Worm (Caenorhabditis elegans): Measurements from ENCODE around the gene M02B1.3.
"Not testable (repeated sequence)": the region's sequence is repeated elsewhere in the genome, so short reads cannot be mapped to it uniquely, and the experiment has no call there.

The M02B1.3 gene

DNA sequence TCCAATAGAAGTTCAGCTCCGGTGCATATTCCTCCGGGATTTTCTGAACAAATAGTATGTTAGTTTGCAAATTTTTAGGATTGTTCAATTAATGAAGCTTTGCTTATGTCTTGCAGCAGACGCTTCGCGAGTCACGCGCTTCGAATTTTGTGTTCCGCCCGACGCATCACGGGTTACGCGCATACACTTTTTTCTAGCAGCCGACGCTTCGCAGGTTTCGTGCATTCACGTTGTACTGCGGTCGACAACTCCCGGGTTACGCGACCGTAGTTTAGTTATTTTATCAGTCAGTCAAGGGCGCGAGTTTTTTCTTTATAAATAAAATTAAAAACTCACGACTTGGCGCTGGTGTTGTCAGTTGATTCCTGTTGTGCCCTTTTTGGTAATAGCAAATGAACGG, 33.5 kb downstream of the M02B1.3 start:
- TF ChIP-seq cog-1 (tag; optimal IDR thresholded peaks at IDR 0.05) = no peak

DNA sequence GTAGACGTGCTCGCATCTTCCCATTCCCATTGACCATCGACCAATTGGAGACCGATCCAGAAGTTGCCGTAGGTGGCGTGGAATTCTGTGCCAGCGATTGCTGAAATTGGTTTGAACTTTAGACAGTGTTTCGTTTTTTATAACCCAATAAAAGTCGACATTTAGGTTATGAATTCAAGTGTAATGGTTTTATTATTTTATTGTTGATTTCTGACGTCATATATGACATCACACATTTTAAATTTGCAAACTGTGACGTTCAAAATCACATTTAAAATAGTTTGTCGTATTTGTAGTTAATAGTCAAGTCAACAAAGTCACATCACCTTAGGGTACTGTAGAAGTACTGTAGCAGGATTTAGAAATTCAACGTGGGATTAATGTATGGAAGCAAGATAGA, 34.0 kb downstream of the M02B1.3 start:
- TF ChIP-seq med-1 (GFP tag; optimal IDR thresholded peaks at IDR 0.05; ENCODE audit: insufficient read depth) (no peak), cog-1 (tag; optimal IDR thresholded peaks at IDR 0.05) (no peak), flt-1 (GFP tag; IDR thresholded peaks at IDR 0.05) (no peak), ztf-29 (GFP tag; IDR thresholded peaks at IDR 0.05) (no peak), T22C8.4 (GFP tag; IDR thresholded peaks at IDR 0.05) (no peak), ref-1 (GFP tag; conservative IDR thresholded peaks at IDR 0.05) (no peak), tab-1 (GFP tag; IDR thresholded peaks at IDR 0.05) (no peak), klf-2 (GFP tag; conservative IDR thresholded peaks at IDR 0.05) (no peak), ztf-23 (GFP tag; IDR thresholded peaks at IDR 0.05) (no peak)

DNA sequence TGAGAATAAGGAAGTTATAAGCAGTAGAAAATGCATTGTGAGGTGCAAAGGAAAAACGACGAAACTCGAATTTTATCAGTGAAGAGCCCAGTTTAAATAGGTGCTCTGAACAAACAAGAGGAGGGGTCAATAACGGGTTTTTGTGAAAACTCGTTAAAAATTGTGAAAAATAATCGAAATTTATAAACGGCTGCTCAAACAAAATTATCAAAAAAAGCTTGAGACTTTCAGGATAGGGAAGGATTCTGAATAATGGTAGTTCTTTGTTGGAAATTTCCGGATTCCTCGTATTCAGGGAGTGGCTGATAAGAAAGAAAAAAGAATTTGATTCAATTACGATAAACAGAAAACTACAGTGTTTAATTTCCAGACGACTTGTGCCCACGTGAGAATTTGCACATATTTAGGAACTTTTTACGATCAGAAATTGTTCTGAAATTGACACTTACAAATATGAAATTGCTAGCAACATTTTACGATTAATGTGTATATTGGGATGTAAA, 35.2 kb downstream of the M02B1.3 start, which contains the start of gene clec-187:
Gene clec-187 (minus strand): TSS at position 51 of the 503 bp plus-strand sequence.
- TF ChIP-seq T22C8.4 (GFP tag; IDR thresholded peaks at IDR 0.05) (no peak), ztf-23 (GFP tag; IDR thresholded peaks at IDR 0.05) (no peak), ztf-29 (GFP tag; IDR thresholded peaks at IDR 0.05) (no peak), flt-1 (GFP tag; IDR thresholded peaks at IDR 0.05) (no peak), med-1 (GFP tag; optimal IDR thresholded peaks at IDR 0.05; ENCODE audit: insufficient read depth) (no peak), ref-1 (GFP tag; conservative IDR thresholded peaks at IDR 0.05) (no peak), tab-1 (GFP tag; IDR thresholded peaks at IDR 0.05) (no peak), klf-2 (GFP tag; conservative IDR thresholded peaks at IDR 0.05) (no peak), cog-1 (tag; optimal IDR thresholded peaks at IDR 0.05) (no peak)

DNA sequence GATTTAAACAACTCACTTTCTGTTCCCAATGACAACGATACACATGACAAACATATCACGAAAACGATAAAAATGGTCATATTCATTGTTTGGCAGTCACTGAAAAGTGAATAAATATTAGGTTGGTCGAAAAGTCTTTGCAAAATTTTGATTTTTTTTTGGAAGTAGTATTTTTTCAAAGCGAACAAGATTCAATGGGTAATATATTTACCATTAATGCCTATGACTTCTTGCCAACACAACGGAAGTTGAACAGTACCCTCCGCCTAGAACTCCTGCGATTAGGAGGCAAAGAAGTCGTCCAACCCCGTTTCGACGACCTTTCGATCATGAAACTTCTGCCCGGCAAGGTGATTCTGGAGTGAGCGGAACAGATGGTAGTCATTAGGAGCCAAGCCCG, 39.0 kb downstream of the M02B1.3 start, which contains the start of gene ZK896.1:
Gene ZK896.1 (minus strand): TSS at position 101 of the 400 bp plus-strand sequence.
- not testable (repeated sequence) for TF ChIP-seq flt-1 (GFP tag; IDR thresholded peaks at IDR 0.05); klf-2 (GFP tag; conservative IDR thresholded peaks at IDR 0.05); T22C8.4 (GFP tag; IDR thresholded peaks at IDR 0.05)

DNA sequence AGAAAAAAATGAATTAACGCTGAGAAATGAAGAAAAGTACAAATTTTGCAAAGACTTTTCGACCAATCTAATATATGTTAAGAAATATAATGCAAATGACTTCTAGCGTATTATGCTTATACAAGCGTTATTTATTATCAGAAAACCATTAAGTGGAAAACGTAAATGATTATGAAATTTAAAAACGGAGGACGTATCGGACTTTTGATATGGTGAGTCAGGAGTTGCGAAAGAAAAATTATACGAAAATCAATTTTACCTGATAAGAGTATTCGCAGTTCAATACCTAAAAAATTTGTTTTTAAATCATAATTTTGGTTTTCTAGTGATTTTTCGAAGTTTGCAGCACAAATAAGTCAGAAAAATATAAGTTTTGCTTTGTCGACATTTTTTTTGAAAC, 40.2 kb downstream of the M02B1.3 start:
- no peak for TF ChIP-seq med-1 (GFP tag; optimal IDR thresholded peaks at IDR 0.05; ENCODE audit: insufficient read depth)
- no peak for TF ChIP-seq ztf-23 (GFP tag; IDR thresholded peaks at IDR 0.05)
- no peak for TF ChIP-seq cog-1 (tag; optimal IDR thresholded peaks at IDR 0.05)

DNA sequence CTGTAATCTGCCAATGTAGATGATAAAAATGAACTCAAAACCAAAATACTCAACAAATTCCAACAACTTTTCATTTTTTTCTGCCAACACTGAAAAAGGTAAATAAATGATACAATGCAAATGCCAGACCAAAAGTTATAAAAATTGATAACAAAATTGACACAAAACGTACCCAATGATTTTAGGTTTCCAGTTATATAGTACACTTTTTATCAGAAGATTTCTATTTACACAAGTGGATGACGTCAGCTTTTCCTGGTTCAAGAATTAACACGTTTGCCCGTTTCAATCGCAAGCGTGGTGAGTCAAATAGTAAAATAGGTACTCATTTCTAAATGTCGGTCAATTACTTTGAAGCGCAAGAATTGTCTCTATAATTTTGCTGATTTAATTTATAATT, 43.2 kb downstream of the M02B1.3 start, which contains the start of gene ZK896.5:
Gene ZK896.5 (minus strand): TSS at position 89 of the 400 bp plus-strand sequence.
- TF ChIP-seq med-1 (GFP tag; optimal IDR thresholded peaks at IDR 0.05; ENCODE audit: insufficient read depth) = no peak
- TF ChIP-seq T22C8.4 (GFP tag; IDR thresholded peaks at IDR 0.05) = no peak
- no peak for TF ChIP-seq ref-1 (GFP tag; conservative IDR thresholded peaks at IDR 0.05)
- no peak for TF ChIP-seq flt-1 (GFP tag; IDR thresholded peaks at IDR 0.05)
- TF ChIP-seq ztf-29 (GFP tag; IDR thresholded peaks at IDR 0.05) = no peak
- TF ChIP-seq klf-2 (GFP tag; conservative IDR thresholded peaks at IDR 0.05) = no peak
- TF ChIP-seq tab-1 (GFP tag; IDR thresholded peaks at IDR 0.05) = no peak

DNA sequence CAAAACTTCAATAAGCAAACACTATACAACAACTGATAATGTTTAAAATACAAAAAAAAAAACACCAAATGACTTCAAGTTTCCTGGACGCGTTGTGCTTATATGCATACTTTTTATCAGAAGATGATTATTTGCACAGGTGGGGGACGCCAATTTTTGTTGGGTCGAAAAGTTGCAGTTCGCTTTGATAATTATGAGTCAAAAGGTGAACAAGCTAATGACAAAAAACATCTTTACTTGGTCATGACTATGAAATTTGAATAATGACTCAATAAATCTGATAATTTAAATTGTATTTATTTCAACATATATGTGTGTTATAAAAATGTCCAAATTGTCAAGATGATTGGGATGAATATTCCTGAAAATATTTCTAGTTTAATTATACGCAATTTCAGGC, 46.9 kb downstream of the M02B1.3 start, which contains the start of gene ZK896.4:
Gene ZK896.4 (minus strand): TSS at position 101 of the 400 bp plus-strand sequence.
- TF ChIP-seq cog-1 (tag; optimal IDR thresholded peaks at IDR 0.05) (no peak), med-1 (GFP tag; optimal IDR thresholded peaks at IDR 0.05; ENCODE audit: insufficient read depth) (no peak), T22C8.4 (GFP tag; IDR thresholded peaks at IDR 0.05) (no peak), klf-2 (GFP tag; conservative IDR thresholded peaks at IDR 0.05) (no peak), tab-1 (GFP tag; IDR thresholded peaks at IDR 0.05) (no peak)

DNA sequence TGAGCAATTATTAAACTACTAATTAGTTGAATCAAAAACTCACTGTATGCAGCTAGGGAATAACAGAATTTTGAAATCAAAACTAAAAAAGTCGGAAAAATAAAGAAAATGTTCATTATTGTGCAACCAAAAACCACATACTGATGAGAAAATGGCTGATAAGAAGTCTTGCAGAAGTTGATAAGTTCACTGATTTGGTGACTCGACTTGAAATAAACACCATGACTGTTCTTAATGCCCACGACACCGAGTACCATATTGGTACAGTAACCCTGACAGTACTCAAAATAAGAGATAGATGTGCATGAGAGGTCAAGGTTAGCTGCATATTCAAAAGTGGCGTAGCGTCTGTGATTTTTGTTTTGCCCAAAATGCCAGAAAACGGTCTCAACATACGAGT, 49.7 kb downstream of the M02B1.3 start:
- TF ChIP-seq tab-1 (GFP tag; IDR thresholded peaks at IDR 0.05) = no peak
- TF ChIP-seq ztf-29 (GFP tag; IDR thresholded peaks at IDR 0.05) = no peak
- TF ChIP-seq cog-1 (tag; optimal IDR thresholded peaks at IDR 0.05) = no peak
- TF ChIP-seq med-1 (GFP tag; optimal IDR thresholded peaks at IDR 0.05; ENCODE audit: insufficient read depth) = no peak
- no peak for TF ChIP-seq ref-1 (GFP tag; conservative IDR thresholded peaks at IDR 0.05)
- TF ChIP-seq flt-1 (GFP tag; IDR thresholded peaks at IDR 0.05) = no peak
- no peak for TF ChIP-seq T22C8.4 (GFP tag; IDR thresholded peaks at IDR 0.05)
- TF ChIP-seq klf-2 (GFP tag; conservative IDR thresholded peaks at IDR 0.05) = no peak
- no peak for TF ChIP-seq ztf-23 (GFP tag; IDR thresholded peaks at IDR 0.05)

Measured in whole organism, midembryonic.